ENCODE assay signal across 3 fruit fly cellular contexts in genomic region chr3R:23193400-23193799, dm6.
TF ChIP-seq lines count a peak whose summit lies in the region.

No protein-coding gene starts in this region.

- no peak for TF ChIP-seq CTCF in whole organism, embryonic (GFP tag; optimal IDR thresholded peaks at IDR 0.05; lab: Kevin White, UChicago)

TF ChIP-seq in whole organism, embryonic, 481 proteins besides CTCF, POLR2A, EP300 and RAD21:
- TF ChIP-seq tgo (GFP tag; IDR thresholded peaks at IDR 0.05; lab: Robert Waterston, UW) (0 out of 3 replicates have a peak, but pooled peaks have one; percentile 24), CG15479 (GFP tag; optimal IDR thresholded peaks at IDR 0.05; lab: Kevin White, UChicago) (peak; percentile 96), cg (GFP tag; optimal IDR thresholded peaks at IDR 0.05; lab: Kevin White, UChicago) (peak; percentile 85), CG7357 (GFP tag; IDR thresholded peaks at IDR 0.05; lab: Robert Waterston, UW) (no peak), sqz (GFP tag; optimal IDR thresholded peaks at IDR 0.05; lab: Kevin White, UChicago) (peak; percentile 90), CG10209 (GFP tag; optimal IDR thresholded peaks at IDR 0.05; lab: Kevin White, UChicago) (peak; percentile 9), fd102C (GFP tag; optimal IDR thresholded peaks at IDR 0.05; lab: Kevin White, UChicago) (peak; percentile 0), Nf-YC (tag; optimal IDR thresholded peaks at IDR 0.05; lab: Kevin White, UChicago) (peak; percentile 82), D (optimal IDR thresholded peaks at IDR 0.05; lab: Kevin White, UChicago) (peak; percentile 88), D (GFP tag; optimal IDR thresholded peaks at IDR 0.05; lab: Kevin White, UChicago) (no peak), kni (GFP tag; optimal IDR thresholded peaks at IDR 0.05; lab: Kevin White, UChicago) (peak; percentile 72), sc (optimal IDR thresholded peaks at IDR 0.05; lab: Kevin White, UChicago) (no peak), sc (GFP tag; optimal IDR thresholded peaks at IDR 0.05; lab: Kevin White, UChicago) (no peak), prd (optimal IDR thresholded peaks at IDR 0.05; lab: Kevin White, UChicago) (no peak), prd (GFP tag; IDR thresholded peaks at IDR 0.05; lab: Robert Waterston, UW) (peak; percentile 46; the same call in 2 of the 3 replicates), CG31224 (GFP tag; IDR thresholded peaks at IDR 0.05; lab: Robert Waterston, UW) (no peak), chinmo (GFP tag; IDR thresholded peaks at IDR 0.05; lab: Robert Waterston, UW; ENCODE audit: partially characterized antibody) (0 out of 4 replicates have a peak, but pooled peaks have one; percentile 57), tll (GFP tag; optimal IDR thresholded peaks at IDR 0.05; lab: Kevin White, UChicago) (peak in 1 of 2 experiments; percentile 99), CG4820 (GFP tag; optimal IDR thresholded peaks at IDR 0.05; lab: Kevin White, UChicago) (no peak), CG17829 (tag; optimal IDR thresholded peaks at IDR 0.05; lab: Kevin White, UChicago) (peak; percentile 4), HLHmδ (GFP tag; optimal IDR thresholded peaks at IDR 0.05; lab: Kevin White, UChicago) (peak; percentile 3), twi (tag; optimal IDR thresholded peaks at IDR 0.05; lab: Kevin White, UChicago) (peak; percentile 64), CG15696 (tag; optimal IDR thresholded peaks at IDR 0.05; lab: Kevin White, UChicago) (peak; percentile 35), zen (tag; optimal IDR thresholded peaks at IDR 0.05; lab: Kevin White, UChicago) (peak; percentile 87), z (GFP tag; IDR thresholded peaks at IDR 0.05; lab: Robert Waterston, UW) (peak; percentile 61; the same call in 1 of the 3 replicates), Nf-YB (GFP tag; optimal IDR thresholded peaks at IDR 0.05; lab: Kevin White, UChicago) (peak; percentile 96), B-H1 (GFP tag; IDR thresholded peaks at IDR 0.05; lab: Robert Waterston, UW) (no peak)

TF ChIP-seq in whole organism, prepupa, 60 proteins besides CTCF, POLR2A, EP300 and RAD21:
- TF ChIP-seq ss (GFP tag; optimal IDR thresholded peaks at IDR 0.05; lab: Kevin White, UChicago), result peak in 1 of 2 experiments; percentile 41
- TF ChIP-seq CG11902 (GFP tag; optimal IDR thresholded peaks at IDR 0.05; lab: Kevin White, UChicago), result no peak
- no peak for TF ChIP-seq Eip75B (GFP tag; optimal IDR thresholded peaks at IDR 0.05; lab: Kevin White, UChicago)
- TF ChIP-seq fkh (GFP tag; optimal IDR thresholded peaks at IDR 0.05; lab: Kevin White, UChicago), result peak; percentile 63
- no peak for TF ChIP-seq Sox15 (GFP tag; optimal IDR thresholded peaks at IDR 0.05; lab: Kevin White, UChicago)

TF ChIP-seq in whole organism, pupa, 21 proteins besides CTCF, POLR2A, EP300 and RAD21:
- TF ChIP-seq CG8159 (tag; optimal IDR thresholded peaks at IDR 0.05; lab: Kevin White, UChicago) (no peak), fd96Ca (GFP tag; IDR thresholded peaks at IDR 0.05; lab: Robert Waterston, UW) (0 out of 3 replicates have a peak, but pooled peaks have one; percentile 29)
